Worm (Caenorhabditis elegans) whole organism, L1 larva: ENCODE measurements around the gene F56C3.4.

Source experiments
- C16A3.4 ChIP-seq: fragments of 150-350 bp; optimal IDR thresholded peaks from 2 replicates; lab custom pipeline; 2014; ENCODE audit warnings: missing biosample characterization, missing genetic modification characterization
- F16B12.6 ChIP-seq: fragments of 150-350 bp; optimal IDR thresholded peaks from 2 replicates; lab custom pipeline; 2014; ENCODE audit warnings: missing biosample characterization, missing genetic modification characterization
- Y116A8C.19 ChIP-seq: sonication (generic microtip); optimal IDR thresholded peaks from 2 replicates; lab custom pipeline; 2016; ENCODE audit warnings: missing compliant biosample characterization, missing genetic modification characterization, borderline replicate concordance
- aly-2 ChIP-seq: fragments of 150-350 bp; optimal IDR thresholded peaks from 2 replicates; lab custom pipeline; 2014; ENCODE audit warnings: missing biosample characterization, missing genetic modification characterization
- ama-1 ChIP-seq: fragments of 150-350 bp; optimal IDR thresholded peaks from 2 replicates; lab custom pipeline; 2014
- ceh-88 ChIP-seq: fragments of 200-800 bp; sonication (Bioruptor generic); IDR thresholded peaks from 2 replicates; pipeline ENCODE4 v1.3.6; 2022; ENCODE audit warnings: missing genetic modification characterization, missing compliant biosample characterization
- ceh-90 ChIP-seq: sonication (generic microtip); optimal IDR thresholded peaks from 2 replicates; lab custom pipeline; 2016; ENCODE audit warnings: missing genetic modification characterization, missing compliant biosample characterization
- dsc-1 ChIP-seq: sonication (generic microtip); optimal IDR thresholded peaks from 2 replicates; lab custom pipeline; 2016; ENCODE audit warnings: mild to moderate bottlenecking, missing genetic modification characterization, missing compliant biosample characterization
- efl-1 ChIP-seq, 4 experiments: fragments of 150-350 bp; optimal IDR thresholded peaks in 3 of 4; peaks in 1 of 4; 1 replicate in 1 of 4; 2 replicates in 3 of 4; lab custom pipeline; 2014; ENCODE audit warnings: missing biosample characterization in 2 of 4, missing genetic modification characterization in 2 of 4, missing genetic modification reagents in 2 of 4
- efl-3 ChIP-seq: fragments of 200-800 bp; sonication (Bioruptor generic); optimal IDR thresholded peaks from 2 replicates; lab custom pipeline; 2018; ENCODE audit warnings: mild to moderate bottlenecking, missing genetic modification characterization, missing compliant biosample characterization
- egl-13 ChIP-seq: sonication (generic microtip); optimal IDR thresholded peaks from 2 replicates; lab custom pipeline; 2016; ENCODE audit warnings: missing genotype, missing genetic modification reagents, missing genetic modification characterization, missing compliant biosample characterization
- egl-27 ChIP-seq, 2 experiments: fragments of 150-350 bp in 1 of 2; sonication (generic microtip); optimal IDR thresholded peaks; 3 replicates each; lab custom pipeline; 2017 to 2018; ENCODE audit warnings: missing biosample characterization in 2 of 2, missing genetic modification characterization in 2 of 2, missing genetic modification reagents in 2 of 2
- fkh-10 ChIP-seq: sonication (generic microtip); optimal IDR thresholded peaks from 2 replicates; lab custom pipeline; 2017; ENCODE audit warnings: missing biosample characterization, missing genetic modification reagents, missing genetic modification characterization
- fkh-4 ChIP-seq: sonication (generic microtip); optimal IDR thresholded peaks from 2 replicates; lab custom pipeline; 2016; ENCODE audit warnings: missing compliant biosample characterization, missing genetic modification characterization, borderline replicate concordance
- hpl-2 ChIP-seq: fragments of 150-350 bp; optimal IDR thresholded peaks from 2 replicates; lab custom pipeline; 2014; ENCODE audit warnings: missing biosample characterization, missing genetic modification reagents, missing genetic modification characterization
- irx-1 ChIP-seq: sonication (generic microtip); optimal IDR thresholded peaks from 2 replicates; lab custom pipeline; 2016; ENCODE audit warnings: missing genetic modification characterization, missing compliant biosample characterization
- lin-14 ChIP-seq: fragments of 200-800 bp; sonication (Bioruptor generic); optimal IDR thresholded peaks from 2 replicates; lab custom pipeline; 2018; ENCODE audit warnings: mild to moderate bottlenecking, missing genetic modification characterization, moderate library complexity, missing compliant biosample characterization
- lin-15B ChIP-seq: fragments of 150-350 bp; sonication (generic microtip); optimal IDR thresholded peaks from 3 replicates; lab custom pipeline; 2014; ENCODE audit warnings: missing biosample characterization, missing genetic modification characterization
- lir-3 ChIP-seq: sonication (generic microtip); optimal IDR thresholded peaks from 2 replicates; lab custom pipeline; 2016; ENCODE audit warnings: mild to moderate bottlenecking, missing genetic modification characterization, moderate library complexity, missing compliant biosample characterization; ENCODE audit not compliant: poor library complexity
- mab-9 ChIP-seq: fragments of 200-800 bp; sonication (Bioruptor generic); IDR thresholded peaks from 2 replicates; pipeline ENCODE4 v1.3.6; 2022; ENCODE audit warnings: missing genetic modification reagents, missing genetic modification characterization, missing compliant biosample characterization
- mdl-1 ChIP-seq, 2 experiments: fragments of 150-350 bp; optimal IDR thresholded peaks; 2 replicates each; lab custom pipeline; 2014 to 2017; ENCODE audit warnings: missing biosample characterization in 2 of 2, missing genetic modification characterization in 2 of 2, inconsistent platforms in 1 of 2
- mef-2 ChIP-seq: fragments of 150-350 bp; optimal IDR thresholded peaks from 2 replicates; lab custom pipeline; 2014; ENCODE audit warnings: missing biosample characterization, missing genetic modification characterization
- mep-1 ChIP-seq: fragments of 150-350 bp; optimal IDR thresholded peaks from 2 replicates; lab custom pipeline; 2014; ENCODE audit warnings: missing biosample characterization, missing genetic modification characterization
- nhr-11 ChIP-seq: fragments of 150-350 bp; optimal IDR thresholded peaks from 2 replicates; lab custom pipeline; 2014; ENCODE audit warnings: missing biosample characterization, missing genetic modification characterization
- nhr-12 ChIP-seq: sonication (generic microtip); optimal IDR thresholded peaks from 2 replicates; lab custom pipeline; 2017; ENCODE audit warnings: missing biosample characterization, missing genetic modification characterization
- nhr-237 ChIP-seq: fragments of 150-350 bp; optimal IDR thresholded peaks from 2 replicates; lab custom pipeline; 2014; ENCODE audit warnings: missing biosample characterization, missing genetic modification characterization
- nhr-71 ChIP-seq: sonication (generic microtip); optimal IDR thresholded peaks from 2 replicates; lab custom pipeline; 2016; ENCODE audit warnings: mild to moderate bottlenecking, missing genetic modification characterization, moderate library complexity, missing compliant biosample characterization
- nhr-76 ChIP-seq: sonication (generic microtip); optimal IDR thresholded peaks from 2 replicates; lab custom pipeline; 2017; ENCODE audit warnings: missing biosample characterization, missing genetic modification characterization
- pag-3 ChIP-seq: sonication (generic microtip); optimal IDR thresholded peaks from 2 replicates; lab custom pipeline; 2017; ENCODE audit warnings: missing genetic modification characterization, mild to moderate bottlenecking, missing compliant biosample characterization, antibody characterized with exemption, borderline replicate concordance; ENCODE audit not compliant: insufficient read depth
- pax-3 ChIP-seq: fragments of 200-800 bp; sonication (Bioruptor generic); optimal IDR thresholded peaks from 2 replicates; lab custom pipeline; 2018; ENCODE audit warnings: mild to moderate bottlenecking, missing genetic modification characterization, moderate library complexity, missing compliant biosample characterization
- skn-1 ChIP-seq: fragments of 150-350 bp; optimal IDR thresholded peaks from 2 replicates; lab custom pipeline; 2014; ENCODE audit warnings: missing biosample characterization, missing genetic modification characterization
- snpc-4 ChIP-seq: fragments of 150-350 bp; optimal IDR thresholded peaks from 2 replicates; lab custom pipeline; 2014; ENCODE audit warnings: missing biosample characterization, missing genetic modification characterization
- snu-23 ChIP-seq: sonication (generic microtip); optimal IDR thresholded peaks from 2 replicates; lab custom pipeline; 2016; ENCODE audit warnings: missing genetic modification characterization, missing compliant biosample characterization
- sox-4 ChIP-seq: sonication (generic microtip); optimal IDR thresholded peaks from 2 replicates; lab custom pipeline; 2016; ENCODE audit warnings: missing genetic modification characterization, missing compliant biosample characterization
- sptf-1 ChIP-seq: fragments of 150-350 bp; optimal IDR thresholded peaks from 2 replicates; lab custom pipeline; 2014; ENCODE audit warnings: missing biosample characterization, missing genetic modification characterization
- sup-37 ChIP-seq: fragments of 200-800 bp; sonication (Bioruptor generic); optimal IDR thresholded peaks from 2 replicates; lab custom pipeline; 2018; ENCODE audit warnings: mild to moderate bottlenecking, missing genetic modification characterization, missing compliant biosample characterization
- swsn-7 ChIP-seq: sonication (generic microtip); optimal IDR thresholded peaks from 2 replicates; lab custom pipeline; 2016; ENCODE audit warnings: missing genetic modification characterization, missing compliant biosample characterization
- tlp-1 ChIP-seq: fragments of 150-350 bp; optimal IDR thresholded peaks from 2 replicates; lab custom pipeline; 2014; ENCODE audit warnings: missing biosample characterization, missing genetic modification characterization
- unc-130 ChIP-seq: fragments of 150-350 bp; optimal IDR thresholded peaks from 2 replicates; lab custom pipeline; 2017; ENCODE audit warnings: missing biosample characterization, missing genetic modification characterization, inconsistent platforms
- unc-30 ChIP-seq: sonication (generic microtip); optimal IDR thresholded peaks from 2 replicates; lab custom pipeline; 2017; ENCODE audit warnings: missing biosample characterization, missing genetic modification characterization
- unc-86 ChIP-seq: sonication (generic microtip); optimal IDR thresholded peaks from 2 replicates; lab custom pipeline; 2016; ENCODE audit warnings: missing genetic modification characterization, missing compliant biosample characterization
- unc-98 ChIP-seq: fragments of 200-800 bp; sonication (Bioruptor generic); IDR thresholded peaks from 2 replicates; pipeline ENCODE4 v1.3.6; 2022; ENCODE audit warnings: missing genetic modification characterization, missing compliant biosample characterization
- vab-15 ChIP-seq: sonication (generic microtip); optimal IDR thresholded peaks from 2 replicates; lab custom pipeline; 2017; ENCODE audit warnings: missing genotype, mild to moderate bottlenecking, missing genetic modification characterization, missing compliant biosample characterization
- xbp-1 ChIP-seq: sonication (generic microtip); optimal IDR thresholded peaks from 2 replicates; lab custom pipeline; 2016; ENCODE audit warnings: missing genetic modification characterization, missing compliant biosample characterization
- zip-4 ChIP-seq: fragments of 200-800 bp; sonication (Bioruptor generic); optimal IDR thresholded peaks from 2 replicates; lab custom pipeline; 2018; ENCODE audit warnings: mild to moderate bottlenecking, missing genetic modification characterization, moderate library complexity, missing compliant biosample characterization
- ztf-4 ChIP-seq: fragments of 150-350 bp; optimal IDR thresholded peaks from 2 replicates; lab custom pipeline; 2014; ENCODE audit warnings: missing biosample characterization, missing genetic modification characterization

F56C3.4 gene

DNA sequence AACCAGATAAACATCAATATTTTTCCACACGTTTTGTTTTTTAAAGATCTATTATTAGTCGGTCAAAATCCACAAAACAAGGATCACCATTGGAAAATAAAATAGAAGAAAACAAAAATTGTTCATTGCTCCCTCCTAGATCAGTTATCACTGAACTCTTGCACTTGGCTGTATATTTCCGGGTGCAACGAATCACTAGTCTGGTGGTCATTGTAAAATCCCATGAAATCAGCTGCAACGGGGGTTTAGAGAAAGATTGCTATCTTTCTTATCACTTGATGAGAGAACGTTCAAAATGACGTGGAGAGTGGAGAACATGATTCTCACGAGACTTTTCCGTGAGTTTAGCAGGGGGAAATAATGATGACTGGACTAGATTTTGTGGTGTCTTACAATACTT is 35.3 kb upstream of the F56C3.4 start (continued):
- no peak for TF ChIP-seq vab-15 (tag; lab: Kevin White, UChicago)
- no peak for TF ChIP-seq lir-3
- no peak for TF ChIP-seq swsn-7 (tag; lab: Kevin White, UChicago)
- no peak for TF ChIP-seq egl-13 (tag; lab: Kevin White, UChicago)
- TF ChIP-seq lin-15B (tag; lab: Kevin White, UChicago), result no peak
- no peak for TF ChIP-seq pag-3
- TF ChIP-seq unc-130 (tag; lab: Kevin White, UChicago), result no peak
- TF ChIP-seq snpc-4 (tag; lab: Kevin White, UChicago), result no peak
- TF ChIP-seq sox-4 (tag; lab: Kevin White, UChicago), result no peak
- no peak for TF ChIP-seq mep-1

ce11 chrX:1394437-1394836 is 33.9 kb upstream of the F56C3.4 start:
- TF ChIP-seq skn-1 (tag; lab: Kevin White, UChicago), result peak; percentile 46
- TF ChIP-seq unc-86 (tag; lab: Kevin White, UChicago), result no peak
- TF ChIP-seq efl-1 (optimal IDR thresholded peaks at IDR 0.05; lab: Kevin White, UChicago), result no peak
- TF ChIP-seq efl-1 (GFP tag; optimal IDR thresholded peaks at IDR 0.05 in 1 of 2; lab: Kevin White, UChicago), result peak in 1 of 2 experiments; percentile 3

- TF ChIP-seq ama-1 (lab: Kevin White, UChicago) (no peak), sup-37 (no peak)
Observed at ce11 chrX:1393891-1394290, 33.4 kb upstream of the F56C3.4 start, which contains the start of gene F56C3.9. F56C3.9 (minus strand) TSS chrX:1393991.

- no peak for TF ChIP-seq F16B12.6
- peak; percentile 84 for TF ChIP-seq fkh-4 (tag; lab: Kevin White, UChicago)
- TF ChIP-seq efl-1 (optimal IDR thresholded peaks at IDR 0.05; lab: Kevin White, UChicago), result peak; percentile 68
- peak; percentile 1 to 92 for TF ChIP-seq efl-1 (GFP tag; optimal IDR thresholded peaks at IDR 0.05 in 1 of 2; lab: Kevin White, UChicago)
- TF ChIP-seq nhr-11 (tag; lab: Kevin White, UChicago), result peak; percentile 96
- peak; percentile 91 for TF ChIP-seq nhr-71 (tag; lab: Kevin White, UChicago)
- TF ChIP-seq lin-14 (GFP tag; lab: Kevin White, UChicago), result peak; percentile 82
- TF ChIP-seq mef-2 (tag; lab: Kevin White, UChicago), result no peak
- peak; percentile 98 for TF ChIP-seq snu-23 (GFP tag; lab: Kevin White, UChicago)
- TF ChIP-seq xbp-1 (tag; lab: Kevin White, UChicago), result peak; percentile 76
- TF ChIP-seq pag-3, result no peak
- peak; percentile 97 for TF ChIP-seq fkh-10
- TF ChIP-seq mab-9 (GFP tag; lab: Robert Waterston, UW), result peak; percentile 57
- peak; percentile 79 for TF ChIP-seq zip-4
- no peak for TF ChIP-seq nhr-12 (tag; lab: Kevin White, UChicago)
- peak; percentile 84 for TF ChIP-seq hpl-2 (GFP tag; lab: Kevin White, UChicago)
- peak; percentile 86 for TF ChIP-seq irx-1 (tag; lab: Kevin White, UChicago)
- peak; percentile 99 for TF ChIP-seq dsc-1 (tag; lab: Kevin White, UChicago)
- TF ChIP-seq nhr-76 (tag; lab: Kevin White, UChicago), result no peak
- peak; percentile 79 for TF ChIP-seq egl-13 (tag; lab: Kevin White, UChicago)
- TF ChIP-seq tlp-1, result no peak
- no peak for TF ChIP-seq Y116A8C.19 (tag; lab: Kevin White, UChicago)
- TF ChIP-seq C16A3.4 (tag; lab: Kevin White, UChicago), result peak; percentile 96
- peak; percentile 92 for TF ChIP-seq ztf-4 (tag; lab: Kevin White, UChicago)
- peak; percentile 87 for TF ChIP-seq ceh-88 (GFP tag; lab: Robert Waterston, UW)
- peak; percentile 74 for TF ChIP-seq aly-2 (tag; lab: Kevin White, UChicago)
- no peak for TF ChIP-seq ama-1 (lab: Kevin White, UChicago)
- peak; percentile 65 for TF ChIP-seq sup-37
- TF ChIP-seq nhr-237 (tag; lab: Kevin White, UChicago), result peak; percentile 83
- peak in 1 of 2 experiments; percentile 49 for TF ChIP-seq egl-27 (tag; optimal IDR thresholded peaks at IDR 0.05; lab: Kevin White, UChicago)
- no peak for TF ChIP-seq sptf-1 (tag; lab: Kevin White, UChicago)
- no peak for TF ChIP-seq unc-30 (tag; lab: Kevin White, UChicago)
- TF ChIP-seq unc-98 (GFP tag; lab: Robert Waterston, UW), result peak; percentile 47
- peak; percentile 81 for TF ChIP-seq pax-3 (tag; lab: Kevin White, UChicago)
- no peak for TF ChIP-seq ceh-90 (tag; lab: Kevin White, UChicago)
- no peak for TF ChIP-seq mdl-1 (tag; optimal IDR thresholded peaks at IDR 0.05; lab: Kevin White, UChicago)
- peak; percentile 62 for TF ChIP-seq efl-3 (GFP tag; lab: Kevin White, UChicago)
Observed at ce11 chrX:1389382-1389983, 29.0 kb upstream of the F56C3.4 start.
